Fruit fly (Drosophila melanogaster): Measurements from ENCODE around the gene CCHa2.

CCHa2 gene

DNA sequence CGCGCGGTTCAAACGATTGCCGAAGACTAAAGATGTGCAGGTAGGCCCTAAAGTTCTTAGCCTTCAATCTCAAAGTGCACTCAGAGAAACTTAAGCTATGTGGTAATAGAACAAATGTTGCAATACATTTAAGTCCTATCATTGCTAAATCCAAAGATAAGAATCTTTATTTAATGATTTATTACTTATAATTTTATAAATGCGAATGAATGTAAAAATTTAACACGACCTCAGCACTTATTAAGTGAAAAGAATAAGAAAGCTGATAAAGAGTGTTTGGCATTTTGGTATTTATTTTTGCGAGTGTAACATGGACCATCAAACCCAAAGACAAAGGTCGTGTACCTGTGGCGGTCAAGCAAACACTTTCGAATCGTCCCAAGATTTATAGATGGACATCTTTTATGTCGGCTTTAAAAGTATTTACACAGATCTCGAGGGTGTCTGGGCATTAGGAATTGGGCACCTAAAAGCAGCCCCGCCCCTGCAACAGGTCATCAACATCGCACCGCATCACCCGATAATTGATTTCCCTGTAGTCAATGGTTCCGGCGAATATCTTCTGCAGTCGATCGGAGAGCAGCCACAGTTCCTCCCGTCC lies 9.9 kb upstream of the CCHa2 start, which contains the start of gene yellow-e3:
TSS of gene yellow-e3 (minus strand) at position 30 of the 601 bp plus-strand sequence.
- TF ChIP-seq CG12768 (GFP tag; optimal IDR thresholded peaks at IDR 0.05) = no peak
- peak; percentile 1 for TF ChIP-seq kay (GFP tag; ENCODE audit: borderline replicate concordance)
- TF ChIP-seq CG7101 (tag; optimal IDR thresholded peaks at IDR 0.05) = no peak
- no peak for TF ChIP-seq CG33017 (tag; optimal IDR thresholded peaks at IDR 0.05)
- no peak for TF ChIP-seq Clk (GFP tag; optimal IDR thresholded peaks at IDR 0.05)
- no peak for TF ChIP-seq CG14711 (tag; optimal IDR thresholded peaks at IDR 0.05)
- TF ChIP-seq cic (GFP tag; optimal IDR thresholded peaks at IDR 0.05) = no peak
- TF ChIP-seq tj (GFP tag; optimal IDR thresholded peaks at IDR 0.05) = no peak

DNA sequence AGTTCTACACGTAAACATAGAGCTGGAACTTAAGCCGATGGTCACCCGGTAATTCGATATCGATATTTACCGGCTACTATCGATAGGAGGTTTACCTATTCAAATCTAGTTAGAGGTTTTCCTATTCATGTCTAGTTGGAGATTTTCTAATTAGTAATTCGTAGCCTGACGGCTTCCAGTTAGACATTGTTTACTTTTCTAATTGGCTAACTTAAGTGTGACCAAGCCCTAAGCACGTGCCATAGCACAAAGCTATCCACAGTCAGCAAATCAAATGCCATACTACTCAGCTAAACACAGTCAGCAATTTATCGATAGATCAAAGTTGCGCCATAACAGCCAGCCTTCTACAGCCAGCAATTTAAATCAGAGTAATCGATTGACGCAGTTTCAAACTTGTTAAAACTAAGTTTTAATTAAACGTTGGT lies 8.0 kb upstream of the CCHa2 start, which contains the start of gene Dpm3:
TSS of gene Dpm3 (minus strand) at position 20 of the 428 bp plus-strand sequence.
- peak; percentile 21 for TF ChIP-seq Crg-1 (GFP tag; optimal IDR thresholded peaks at IDR 0.05)
- peak; percentile 54 for TF ChIP-seq bab1 (GFP tag; optimal IDR thresholded peaks at IDR 0.05)
- TF ChIP-seq toe (GFP tag; optimal IDR thresholded peaks at IDR 0.05) = peak; percentile 39
- no peak for TF ChIP-seq Hr96 (GFP tag; optimal IDR thresholded peaks at IDR 0.05)
- no peak for TF ChIP-seq CG7101 (tag; optimal IDR thresholded peaks at IDR 0.05)
- no peak for TF ChIP-seq ovo (GFP tag; optimal IDR thresholded peaks at IDR 0.05)
- TF ChIP-seq pad (GFP tag; optimal IDR thresholded peaks at IDR 0.05) = peak; percentile 15
- peak; percentile 20 for TF ChIP-seq tj (GFP tag; optimal IDR thresholded peaks at IDR 0.05)
- TF ChIP-seq kay (GFP tag; ENCODE audit: borderline replicate concordance) = no peak
- peak; percentile 11 for TF ChIP-seq Mnt (GFP tag; optimal IDR thresholded peaks at IDR 0.05)
- TF ChIP-seq CG1620 (GFP tag; optimal IDR thresholded peaks at IDR 0.05) = peak; percentile 58
- TF ChIP-seq CG12768 (GFP tag; optimal IDR thresholded peaks at IDR 0.05) = no peak

DNA sequence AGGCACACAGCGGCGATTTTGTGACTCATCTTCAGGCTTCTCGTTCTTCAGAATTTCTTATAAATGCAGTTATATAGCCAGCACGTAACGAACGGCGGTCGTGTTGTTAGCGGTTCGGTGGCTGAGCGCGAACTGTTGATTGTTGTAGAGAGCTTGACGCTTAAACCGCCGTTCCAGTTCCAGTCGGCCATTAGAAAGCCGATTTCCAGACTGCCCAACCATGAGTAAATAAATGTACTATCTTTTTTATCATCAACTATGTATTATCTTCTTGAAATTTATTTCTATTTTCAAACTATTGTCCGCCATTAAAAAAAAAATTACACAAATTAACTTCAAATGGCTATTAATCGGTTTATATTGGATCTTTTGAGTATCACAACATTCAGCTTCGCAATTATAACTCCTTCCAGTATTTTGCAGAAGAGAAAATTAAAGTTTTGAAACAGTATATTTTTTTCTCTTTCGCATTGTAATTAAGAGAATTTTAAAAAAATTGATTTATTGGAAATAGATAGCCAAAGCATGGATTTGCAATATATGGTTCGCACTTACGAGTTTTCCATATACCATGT lies 6.8 kb upstream of the CCHa2 start, which contains the start of gene GILT1:
TSS of gene GILT1 (minus strand) at position 141 of the 575 bp plus-strand sequence.
- TF ChIP-seq Crg-1 (GFP tag; optimal IDR thresholded peaks at IDR 0.05) = no peak
- TF ChIP-seq CG33017 (tag; optimal IDR thresholded peaks at IDR 0.05) = no peak
- no peak for TF ChIP-seq Clk (GFP tag; optimal IDR thresholded peaks at IDR 0.05)
- TF ChIP-seq CG11617 (GFP tag; optimal IDR thresholded peaks at IDR 0.05) = no peak
- no peak for TF ChIP-seq CG5204 (GFP tag; optimal IDR thresholded peaks at IDR 0.05)
- TF ChIP-seq CG7101 (tag; optimal IDR thresholded peaks at IDR 0.05) = peak; percentile 12
- TF ChIP-seq Hr96 (GFP tag; optimal IDR thresholded peaks at IDR 0.05) = no peak
- no peak for TF ChIP-seq CG14711 (tag; optimal IDR thresholded peaks at IDR 0.05)
- no peak for TF ChIP-seq CG7045 (GFP tag; optimal IDR thresholded peaks at IDR 0.05)
- TF ChIP-seq toe (GFP tag; optimal IDR thresholded peaks at IDR 0.05) = no peak
- no peak for TF ChIP-seq CG12768 (GFP tag; optimal IDR thresholded peaks at IDR 0.05)
- TF ChIP-seq pad (GFP tag; optimal IDR thresholded peaks at IDR 0.05) = peak; percentile 59
- TF ChIP-seq CG1620 (GFP tag; optimal IDR thresholded peaks at IDR 0.05) = no peak
- peak; percentile 44 for TF ChIP-seq ovo (GFP tag; optimal IDR thresholded peaks at IDR 0.05)
- peak; percentile 69 for TF ChIP-seq kay (GFP tag; ENCODE audit: borderline replicate concordance)
- peak; percentile 22 for TF ChIP-seq cic (GFP tag; optimal IDR thresholded peaks at IDR 0.05)
- no peak for TF ChIP-seq cnc (optimal IDR thresholded peaks at IDR 0.05)
- TF ChIP-seq bab1 (GFP tag; optimal IDR thresholded peaks at IDR 0.05) = peak; percentile 39
- peak; percentile 1 for TF ChIP-seq tj (GFP tag; optimal IDR thresholded peaks at IDR 0.05)
- peak; percentile 43 for TF ChIP-seq Mnt (GFP tag; optimal IDR thresholded peaks at IDR 0.05)

DNA sequence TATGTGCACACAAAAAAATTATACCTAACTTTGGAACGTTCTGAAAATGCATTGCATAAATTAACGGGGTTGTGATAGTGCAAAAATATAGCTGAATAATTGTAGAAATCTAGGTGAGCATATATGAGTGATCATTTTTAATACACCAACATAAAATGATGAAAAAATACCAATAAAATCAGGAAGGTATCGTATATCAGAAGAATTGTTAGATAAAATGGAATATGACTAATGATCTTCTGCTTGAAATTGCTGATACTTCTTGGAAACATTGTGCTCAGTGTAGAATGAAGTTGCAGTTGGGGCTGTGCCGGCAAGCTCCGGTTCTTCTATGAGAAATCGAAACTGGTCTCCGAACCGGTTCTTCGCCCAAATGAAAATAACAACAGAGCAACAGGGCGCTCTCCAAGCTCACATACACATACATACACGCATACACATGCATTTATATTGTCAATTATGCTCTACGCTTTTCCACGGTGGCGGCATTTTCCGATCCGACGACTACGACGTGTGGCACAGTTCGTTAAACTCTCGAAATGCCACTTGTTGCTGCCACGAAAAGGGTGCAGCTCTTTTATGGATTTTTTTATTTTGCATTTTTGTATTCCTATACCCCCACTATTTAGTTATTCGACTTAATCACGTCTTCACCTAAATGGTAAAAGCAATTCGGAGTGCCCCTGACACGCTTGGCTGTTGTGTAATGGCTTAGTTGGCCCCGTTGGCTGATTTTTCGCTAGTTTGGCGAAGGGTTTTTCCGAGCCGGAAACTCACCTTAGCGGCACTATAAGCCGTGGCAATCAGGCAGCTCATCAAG lies 6.1 kb upstream of the CCHa2 start:
- peak; percentile 5 for TF ChIP-seq CG33017 (tag; optimal IDR thresholded peaks at IDR 0.05)
- peak; percentile 55 for TF ChIP-seq CG7045 (GFP tag; optimal IDR thresholded peaks at IDR 0.05)
- no peak for TF ChIP-seq kay (GFP tag; ENCODE audit: borderline replicate concordance)
- TF ChIP-seq toe (GFP tag; optimal IDR thresholded peaks at IDR 0.05) = no peak
- TF ChIP-seq tj (GFP tag; optimal IDR thresholded peaks at IDR 0.05) = peak; percentile 71
- TF ChIP-seq Clk (GFP tag; optimal IDR thresholded peaks at IDR 0.05) = no peak
- peak; percentile 68 for TF ChIP-seq CG7101 (tag; optimal IDR thresholded peaks at IDR 0.05)
- TF ChIP-seq CG14711 (tag; optimal IDR thresholded peaks at IDR 0.05) = peak; percentile 63
- TF ChIP-seq CG1620 (GFP tag; optimal IDR thresholded peaks at IDR 0.05) = peak; percentile 27
- TF ChIP-seq bab1 (GFP tag; optimal IDR thresholded peaks at IDR 0.05) = peak; percentile 79
- TF ChIP-seq Crg-1 (GFP tag; optimal IDR thresholded peaks at IDR 0.05) = peak; percentile 64
- TF ChIP-seq ovo (GFP tag; optimal IDR thresholded peaks at IDR 0.05) = peak; percentile 55
- peak; percentile 55 for TF ChIP-seq CG5204 (GFP tag; optimal IDR thresholded peaks at IDR 0.05)
- peak; percentile 71 for TF ChIP-seq CG11617 (GFP tag; optimal IDR thresholded peaks at IDR 0.05)
- TF ChIP-seq cnc (optimal IDR thresholded peaks at IDR 0.05) = no peak
- TF ChIP-seq cic (GFP tag; optimal IDR thresholded peaks at IDR 0.05) = no peak
- TF ChIP-seq Hr96 (GFP tag; optimal IDR thresholded peaks at IDR 0.05) = peak; percentile 37
- TF ChIP-seq CG12768 (GFP tag; optimal IDR thresholded peaks at IDR 0.05) = no peak
- TF ChIP-seq Mnt (GFP tag; optimal IDR thresholded peaks at IDR 0.05) = no peak
- TF ChIP-seq pad (GFP tag; optimal IDR thresholded peaks at IDR 0.05) = peak; percentile 38

DNA sequence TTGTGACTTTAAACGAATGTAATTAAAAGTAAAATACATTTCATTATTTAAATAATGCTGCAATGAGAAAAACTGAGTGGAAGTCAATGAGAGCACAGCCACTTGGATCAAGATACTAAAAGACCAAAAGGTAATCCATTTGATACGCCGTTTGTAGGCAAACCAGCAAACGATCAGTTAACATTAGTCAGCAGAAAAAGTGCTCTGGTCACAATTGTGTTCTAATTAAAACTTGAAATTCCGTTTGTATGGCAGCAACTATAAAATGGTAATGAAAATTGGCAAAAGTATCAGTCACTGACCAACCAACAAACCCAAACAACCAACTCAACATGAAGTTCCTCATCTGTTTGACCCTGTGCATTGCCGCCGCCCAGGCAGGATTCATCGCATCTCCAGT lies 2.5 kb upstream of the CCHa2 start, which contains the start of gene CG14377:
TSS of gene CG14377 (plus strand) at position 301 of the 400 bp plus-strand sequence.
- TF ChIP-seq Hr96 (GFP tag; optimal IDR thresholded peaks at IDR 0.05) = no peak

Data from whole organism, adult.